Worm (Caenorhabditis elegans) whole organism, late embryonic: ENCODE measurements around the gene myrf-2.

Source experiments
- C08G9.2 ChIP-seq: sonication (generic microtip); optimal IDR thresholded peaks from 2 replicates; lab custom pipeline; 2016; ENCODE audit warnings: mild to moderate bottlenecking, missing genetic modification characterization, moderate library complexity, missing compliant biosample characterization
- C38D4.7 ChIP-seq: fragments of 200-800 bp; sonication (Bioruptor generic); optimal IDR thresholded peaks from 2 replicates; lab custom pipeline; 2018; ENCODE audit warnings: mild to moderate bottlenecking, missing genetic modification characterization, moderate library complexity, missing compliant biosample characterization
- ahr-1 ChIP-seq: sonication (generic microtip); optimal IDR thresholded peaks from 2 replicates; lab custom pipeline; 2016; ENCODE audit warnings: missing genetic modification characterization, missing compliant biosample characterization
- ama-1 ChIP-seq: fragments of 150-350 bp; optimal IDR thresholded peaks from 2 replicates; lab custom pipeline; 2014
- ceh-18 ChIP-seq: sonication (generic microtip); optimal IDR thresholded peaks from 2 replicates; lab custom pipeline; 2016; ENCODE audit warnings: missing genetic modification characterization, missing compliant biosample characterization
- ceh-19 ChIP-seq: fragments of 200-800 bp; sonication (Bioruptor generic); optimal IDR thresholded peaks from 2 replicates; lab custom pipeline; 2018; ENCODE audit warnings: mild to moderate bottlenecking, missing genetic modification characterization, missing compliant biosample characterization
- ceh-24 ChIP-seq: sonication (generic microtip); optimal IDR thresholded peaks from 2 replicates; lab custom pipeline; 2016; ENCODE audit warnings: mild to moderate bottlenecking, missing genetic modification characterization, missing compliant biosample characterization
- ceh-30 ChIP-seq: fragments of 150-350 bp; optimal IDR thresholded peaks from 2 replicates; lab custom pipeline; 2014; ENCODE audit warnings: missing biosample characterization, missing genetic modification characterization
- ceh-45 ChIP-seq: fragments of 200-800 bp; sonication (Bioruptor generic); IDR thresholded peaks from 2 replicates; pipeline ENCODE4 v1.3.6; 2022; ENCODE audit warnings: missing genetic modification reagents, missing genetic modification characterization, missing compliant biosample characterization
- ceh-48 ChIP-seq: sonication (generic microtip); optimal IDR thresholded peaks from 2 replicates; lab custom pipeline; 2016; ENCODE audit warnings: missing genetic modification characterization, inconsistent platforms, missing compliant biosample characterization
- ceh-9 ChIP-seq: sonication (generic microtip); optimal IDR thresholded peaks from 2 replicates; lab custom pipeline; 2016; ENCODE audit warnings: mild to moderate bottlenecking, missing genetic modification characterization, inconsistent platforms, missing compliant biosample characterization
- che-1 ChIP-seq: sonication (generic microtip); optimal IDR thresholded peaks from 2 replicates; lab custom pipeline; 2016; ENCODE audit warnings: mild to moderate bottlenecking, missing genetic modification characterization, missing compliant biosample characterization
- elt-2 ChIP-seq: sonication (generic microtip); optimal IDR thresholded peaks from 2 replicates; lab custom pipeline; 2016; ENCODE audit warnings: missing genetic modification reagents, missing genetic modification characterization, missing compliant biosample characterization
- elt-4 ChIP-seq: sonication (generic microtip); optimal IDR thresholded peaks from 2 replicates; lab custom pipeline; 2016; ENCODE audit warnings: missing genetic modification characterization, missing compliant biosample characterization
- eyg-1 ChIP-seq: sonication (generic microtip); optimal IDR thresholded peaks from 2 replicates; lab custom pipeline; 2016; ENCODE audit warnings: missing genotype, missing genetic modification characterization, missing compliant biosample characterization
- fkh-10 ChIP-seq: fragments of 150-350 bp; optimal IDR thresholded peaks from 2 replicates; lab custom pipeline; 2014; ENCODE audit warnings: missing biosample characterization, missing genetic modification reagents, missing genetic modification characterization
- fkh-6 ChIP-seq: sonication (generic microtip); optimal IDR thresholded peaks from 2 replicates; lab custom pipeline; 2016; ENCODE audit warnings: missing genetic modification characterization, missing compliant biosample characterization
- gmeb-2 ChIP-seq: sonication (generic microtip); optimal IDR thresholded peaks from 2 replicates; lab custom pipeline; 2016; ENCODE audit warnings: missing genetic modification characterization, inconsistent platforms, missing compliant biosample characterization
- hlh-30 ChIP-seq: sonication (generic microtip); optimal IDR thresholded peaks from 2 replicates; lab custom pipeline; 2017; ENCODE audit warnings: antibody characterized with exemption, missing genetic modification characterization, missing compliant biosample characterization; ENCODE audit not compliant: insufficient read depth
- lin-11 ChIP-seq: fragments of 200-800 bp; sonication (Bioruptor generic); optimal IDR thresholded peaks from 2 replicates; lab custom pipeline; 2018; ENCODE audit warnings: mild to moderate bottlenecking, missing genetic modification characterization, missing compliant biosample characterization
- madf-2 ChIP-seq: sonication (generic microtip); optimal IDR thresholded peaks from 2 replicates; lab custom pipeline; 2017; ENCODE audit warnings: missing genetic modification characterization, missing compliant biosample characterization
- mec-3 ChIP-seq: sonication (generic microtip); optimal IDR thresholded peaks from 2 replicates; lab custom pipeline; 2016; ENCODE audit warnings: borderline replicate concordance, missing genetic modification characterization, missing compliant biosample characterization
- nfya-1 ChIP-seq: sonication (generic microtip); optimal IDR thresholded peaks from 2 replicates; lab custom pipeline; 2017; ENCODE audit warnings: missing genetic modification characterization, mild to moderate bottlenecking, missing compliant biosample characterization, antibody characterized with exemption, moderate library complexity
- nhr-11 ChIP-seq: fragments of 150-350 bp; optimal IDR thresholded peaks from 2 replicates; lab custom pipeline; 2014; ENCODE audit warnings: missing biosample characterization, missing genetic modification characterization
- npax-4 ChIP-seq: sonication (generic microtip); optimal IDR thresholded peaks from 2 replicates; lab custom pipeline; 2016; ENCODE audit warnings: missing genetic modification characterization, missing compliant biosample characterization
- pha-4 ChIP-seq: fragments of 150-350 bp; optimal IDR thresholded peaks from 2 replicates; lab custom pipeline; 2018; ENCODE audit warnings: missing biosample characterization, missing genetic modification reagents, missing genetic modification characterization
- pqm-1 ChIP-seq: sonication (generic microtip); optimal IDR thresholded peaks from 2 replicates; lab custom pipeline; 2016; ENCODE audit warnings: missing genetic modification characterization, missing compliant biosample characterization
- pros-1 ChIP-seq: fragments of 150-350 bp; optimal IDR thresholded peaks from 2 replicates; lab custom pipeline; 2014; ENCODE audit warnings: missing biosample characterization, missing genetic modification reagents, missing genetic modification characterization
- ref-2 ChIP-seq: sonication (generic microtip); optimal IDR thresholded peaks from 2 replicates; lab custom pipeline; 2016; ENCODE audit warnings: missing genetic modification characterization, missing compliant biosample characterization
- rnt-1 ChIP-seq: sonication (generic microtip); optimal IDR thresholded peaks from 2 replicates; lab custom pipeline; 2016; ENCODE audit warnings: missing genetic modification characterization, missing compliant biosample characterization
- sox-4 ChIP-seq: sonication (generic microtip); optimal IDR thresholded peaks from 2 replicates; lab custom pipeline; 2017; ENCODE audit warnings: mild to moderate bottlenecking, missing genetic modification characterization, inconsistent platforms, missing compliant biosample characterization
- syd-9 ChIP-seq: sonication (generic microtip); optimal IDR thresholded peaks from 2 replicates; lab custom pipeline; 2016; ENCODE audit warnings: mild to moderate bottlenecking, missing genetic modification characterization, moderate library complexity, missing compliant biosample characterization
- tbx-2 ChIP-seq: sonication (generic microtip); optimal IDR thresholded peaks from 2 replicates; lab custom pipeline; 2016; ENCODE audit warnings: missing genetic modification characterization, missing compliant biosample characterization
- ttx-3 ChIP-seq: sonication (generic microtip); optimal IDR thresholded peaks from 2 replicates; lab custom pipeline; 2016; ENCODE audit warnings: missing genetic modification reagents, missing genetic modification characterization, missing compliant biosample characterization
- unc-55 ChIP-seq: sonication (generic microtip); optimal IDR thresholded peaks from 2 replicates; lab custom pipeline; 2017; ENCODE audit warnings: missing biosample characterization, missing genetic modification reagents, missing genetic modification characterization
- unc-86 ChIP-seq: sonication (generic microtip); optimal IDR thresholded peaks from 2 replicates; lab custom pipeline; 2016; ENCODE audit warnings: missing genetic modification characterization, missing compliant biosample characterization
- zip-5 ChIP-seq: sonication (generic microtip); optimal IDR thresholded peaks from 2 replicates; lab custom pipeline; 2016; ENCODE audit warnings: missing genetic modification characterization, missing compliant biosample characterization
- ztf-16 ChIP-seq: sonication (generic microtip); optimal IDR thresholded peaks from 2 replicates; lab custom pipeline; 2017; ENCODE audit warnings: missing genetic modification characterization, missing compliant biosample characterization

Gene myrf-2

ce11 chrX:10194327-10195096 is at the start of gene myrf-2:
Gene myrf-2 (minus strand): TSS chrX:10194377.
- TF ChIP-seq unc-86 (no peak), gmeb-2 (tag; lab: Kevin White, UChicago) (no peak), madf-2 (tag; lab: Kevin White, UChicago) (no peak), eyg-1 (tag; lab: Kevin White, UChicago) (no peak), zip-5 (no peak), ahr-1 (tag; lab: Kevin White, UChicago) (no peak), fkh-10 (GFP tag; lab: Kevin White, UChicago) (no peak), sox-4 (tag; lab: Kevin White, UChicago) (no peak), ceh-19 (GFP tag; lab: Kevin White, UChicago) (no peak), pqm-1 (tag; lab: Kevin White, UChicago) (no peak), C38D4.7 (GFP tag; lab: Kevin White, UChicago) (no peak), che-1 (tag; lab: Kevin White, UChicago) (no peak), mec-3 (tag; lab: Kevin White, UChicago) (no peak), ceh-30 (tag; lab: Kevin White, UChicago) (no peak), tbx-2 (tag; lab: Kevin White, UChicago) (no peak), elt-4 (tag; lab: Kevin White, UChicago) (no peak), ttx-3 (tag; lab: Kevin White, UChicago) (no peak)

- TF ChIP-seq ceh-48, result no peak
- no peak for TF ChIP-seq pha-4 (tag; lab: Kevin White, UChicago)
- no peak for TF ChIP-seq gmeb-2 (tag; lab: Kevin White, UChicago)
- no peak for TF ChIP-seq ama-1 (lab: Kevin White, UChicago)
- TF ChIP-seq npax-4 (tag; lab: Kevin White, UChicago), result no peak
- no peak for TF ChIP-seq C08G9.2
- TF ChIP-seq rnt-1, result no peak
- no peak for TF ChIP-seq ceh-18
- TF ChIP-seq ztf-16 (tag; lab: Kevin White, UChicago), result no peak
- no peak for TF ChIP-seq hlh-30 (tag; lab: Kevin White, UChicago)
- no peak for TF ChIP-seq elt-2 (tag; lab: Kevin White, UChicago)
- TF ChIP-seq ceh-9 (tag; lab: Kevin White, UChicago), result no peak
- no peak for TF ChIP-seq nhr-11
- no peak for TF ChIP-seq C38D4.7 (GFP tag; lab: Kevin White, UChicago)
- no peak for TF ChIP-seq lin-11
- no peak for TF ChIP-seq che-1 (tag; lab: Kevin White, UChicago)
- TF ChIP-seq pros-1, result no peak
- TF ChIP-seq ahr-1 (tag; lab: Kevin White, UChicago), result no peak
Measured at ce11 chrX:10240939-10241338, 46.8 kb upstream of the myrf-2 start, which contains the start of gene str-74. Gene str-74 (minus strand): TSS chrX:10241039.

ce11 chrX:10238146-10238749 is 44.1 kb upstream of the myrf-2 start:
- TF ChIP-seq C08G9.2 (no peak), pqm-1 (tag; lab: Kevin White, UChicago) (no peak), ceh-24 (tag; lab: Kevin White, UChicago) (no peak), ceh-18 (no peak), elt-4 (tag; lab: Kevin White, UChicago) (no peak), ref-2 (tag; lab: Kevin White, UChicago) (no peak), mec-3 (tag; lab: Kevin White, UChicago) (no peak), fkh-6 (tag; lab: Kevin White, UChicago) (no peak), tbx-2 (tag; lab: Kevin White, UChicago) (peak; percentile 1), gmeb-2 (tag; lab: Kevin White, UChicago) (no peak), ceh-45 (GFP tag; lab: Robert Waterston, UW) (no peak), syd-9 (tag; lab: Kevin White, UChicago) (no peak), unc-55 (GFP tag; lab: Kevin White, UChicago) (peak; percentile 73), nfya-1 (tag; lab: Kevin White, UChicago) (peak; percentile 40)
